Fruit fly (Drosophila melanogaster): Measurements from ENCODE around the gene CG10730.

Gene CG10730

dm6 chr2L:20061018-20061657, 10.9 kb downstream of the CG10730 start, which contains the start of the genes barr and lok (continued):
- TF ChIP-seq Sox15 (GFP tag; optimal IDR thresholded peaks at IDR 0.05) = peak; percentile 58
- no peak for TF ChIP-seq ss (GFP tag; optimal IDR thresholded peaks at IDR 0.05)
- TF ChIP-seq Lpt (GFP tag; optimal IDR thresholded peaks at IDR 0.05) = no peak
- peak; percentile 42 for TF ChIP-seq Ets96B (tag; optimal IDR thresholded peaks at IDR 0.05)
- TF ChIP-seq CG16779 (tag; optimal IDR thresholded peaks at IDR 0.05) = no peak
- TF ChIP-seq dac (GFP tag; optimal IDR thresholded peaks at IDR 0.05) = no peak
- no peak for TF ChIP-seq CG6854 (GFP tag; optimal IDR thresholded peaks at IDR 0.05)
- TF ChIP-seq Met (GFP tag; optimal IDR thresholded peaks at IDR 0.05) = no peak
- TF ChIP-seq CG3032 (tag; optimal IDR thresholded peaks at IDR 0.05) = peak; percentile 40
- peak; percentile 1 for TF ChIP-seq CG11762 (GFP tag; optimal IDR thresholded peaks at IDR 0.05; ENCODE audit: insufficient read depth)
- TF ChIP-seq Hr38 (GFP tag; optimal IDR thresholded peaks at IDR 0.05) = no peak
- no peak for TF ChIP-seq svp (GFP tag)
- TF ChIP-seq CG10631 (GFP tag; optimal IDR thresholded peaks at IDR 0.05) = peak; percentile 59
- TF ChIP-seq Eip78C (GFP tag) = peak; percentile 38
- TF ChIP-seq Blimp-1 (GFP tag; optimal IDR thresholded peaks at IDR 0.05) = no peak
- peak; percentile 49 for TF ChIP-seq achi (GFP tag; optimal IDR thresholded peaks at IDR 0.05)
- peak; percentile 44 for TF ChIP-seq CG32006 (GFP tag; optimal IDR thresholded peaks at IDR 0.05)
- peak; percentile 60 for TF ChIP-seq Sox14 (GFP tag; optimal IDR thresholded peaks at IDR 0.05)
- TF ChIP-seq CG6163 (GFP tag; IDR thresholded peaks at IDR 0.05) = no peak
- peak; percentile 9 for TF ChIP-seq CG8632 (GFP tag; optimal IDR thresholded peaks at IDR 0.05)
- peak; percentile 12 for TF ChIP-seq CG6792 (GFP tag; optimal IDR thresholded peaks at IDR 0.05)
- TF ChIP-seq lz (GFP tag; optimal IDR thresholded peaks at IDR 0.05) = peak; percentile 71
- TF ChIP-seq Hr4 (GFP tag; optimal IDR thresholded peaks at IDR 0.05) = peak; percentile 49
- peak; percentile 47 for TF ChIP-seq cyc (GFP tag; optimal IDR thresholded peaks at IDR 0.05)
- TF ChIP-seq Eip93F (GFP tag; optimal IDR thresholded peaks at IDR 0.05) = no peak
- peak; percentile 3 for TF ChIP-seq CG7368 (GFP tag; optimal IDR thresholded peaks at IDR 0.05)
- TF ChIP-seq CG6276 (GFP tag; optimal IDR thresholded peaks at IDR 0.05) = no peak
- TF ChIP-seq eg (GFP tag; IDR thresholded peaks at IDR 0.05) = 0 out of 3 replicates have a peak, but pooled peaks have one; percentile 21
- TF ChIP-seq CG8319 (GFP tag; optimal IDR thresholded peaks at IDR 0.05) = peak; percentile 38
- no peak for TF ChIP-seq spab (GFP tag; optimal IDR thresholded peaks at IDR 0.05)
- peak; percentile 41 for TF ChIP-seq Ets21C (GFP tag; optimal IDR thresholded peaks at IDR 0.05)
- TF ChIP-seq fd59A (GFP tag; optimal IDR thresholded peaks at IDR 0.05) = peak; percentile 31
- TF ChIP-seq CG11902 (GFP tag; optimal IDR thresholded peaks at IDR 0.05) = peak; percentile 35
- no peak for TF ChIP-seq CG11294 (GFP tag; IDR thresholded peaks at IDR 0.05)
- no peak for TF ChIP-seq CG10669 (GFP tag; optimal IDR thresholded peaks at IDR 0.05)
- peak; percentile 66 for TF ChIP-seq esn (GFP tag; optimal IDR thresholded peaks at IDR 0.05)
- TF ChIP-seq dsx (GFP tag; optimal IDR thresholded peaks at IDR 0.05; ENCODE audit: poor library complexity, severe bottlenecking) = no peak
- no peak for TF ChIP-seq vri (GFP tag; optimal IDR thresholded peaks at IDR 0.05)
- peak; percentile 47 for TF ChIP-seq acj6 (GFP tag; optimal IDR thresholded peaks at IDR 0.05)

dm6 chr2L:20057391-20057790, 14.6 kb downstream of the CG10730 start:
- TF ChIP-seq Gug (GFP tag; IDR thresholded peaks at IDR 0.05) (0 out of 2 replicates have a peak, but pooled peaks have one; percentile 15), esn (GFP tag; optimal IDR thresholded peaks at IDR 0.05) (no peak), CG6854 (GFP tag; optimal IDR thresholded peaks at IDR 0.05) (no peak), CG10631 (GFP tag; optimal IDR thresholded peaks at IDR 0.05) (peak; percentile 9), topi (GFP tag; optimal IDR thresholded peaks at IDR 0.05) (no peak), CG6808 (GFP tag; optimal IDR thresholded peaks at IDR 0.05) (no peak)
